Worm (Caenorhabditis elegans): ENCODE results near the gene C10B5.3.

- no peak for TF ChIP-seq hmg-4 (GFP tag; optimal IDR thresholded peaks at IDR 0.05)
- TF ChIP-seq B0310.2 (tag; optimal IDR thresholded peaks at IDR 0.05) = no peak
- TF ChIP-seq ceh-13 (GFP tag; optimal IDR thresholded peaks at IDR 0.05) = no peak
- no peak for TF ChIP-seq ama-1 (optimal IDR thresholded peaks at IDR 0.05)
These were observed 43.3 kb upstream of the C10B5.3 start, which contains the start of gene atg-18 for ce11 chrV:8631277-8631765.

Data from whole organism, early embryonic.